Worm (Caenorhabditis elegans) whole organism, late embryonic: ENCODE results near the gene C08F8.3.

Experiments
- K02D7.2 ChIP-seq: sonication (generic microtip); optimal IDR thresholded peaks from 2 replicates; lab custom pipeline; 2017; ENCODE audit warnings: mild to moderate bottlenecking, missing genetic modification characterization, missing compliant biosample characterization
- T23F11.4 ChIP-seq: fragments of 200-800 bp; sonication (Bioruptor generic); optimal IDR thresholded peaks from 2 replicates; lab custom pipeline; 2018; ENCODE audit warnings: mild to moderate bottlenecking, missing genetic modification characterization, missing compliant biosample characterization
- ceh-18 ChIP-seq: sonication (generic microtip); optimal IDR thresholded peaks from 2 replicates; lab custom pipeline; 2016; ENCODE audit warnings: missing genetic modification characterization, missing compliant biosample characterization
- ceh-19 ChIP-seq: fragments of 200-800 bp; sonication (Bioruptor generic); optimal IDR thresholded peaks from 2 replicates; lab custom pipeline; 2018; ENCODE audit warnings: mild to moderate bottlenecking, missing genetic modification characterization, missing compliant biosample characterization
- ceh-30 ChIP-seq: fragments of 150-350 bp; optimal IDR thresholded peaks from 2 replicates; lab custom pipeline; 2014; ENCODE audit warnings: missing biosample characterization, missing genetic modification characterization
- ceh-31 ChIP-seq: sonication (generic microtip); optimal IDR thresholded peaks from 2 replicates; lab custom pipeline; 2016; ENCODE audit warnings: missing genetic modification characterization, missing compliant biosample characterization
- ceh-34 ChIP-seq: sonication (generic microtip); optimal IDR thresholded peaks from 2 replicates; lab custom pipeline; 2016; ENCODE audit warnings: mild to moderate bottlenecking, missing genetic modification characterization, missing compliant biosample characterization
- ceh-45 ChIP-seq: fragments of 200-800 bp; sonication (Bioruptor generic); IDR thresholded peaks from 2 replicates; pipeline ENCODE4 v1.3.6; 2022; ENCODE audit warnings: missing genetic modification reagents, missing genetic modification characterization, missing compliant biosample characterization
- ceh-6 ChIP-seq: fragments of 200-800 bp; sonication (Bioruptor generic); optimal IDR thresholded peaks from 2 replicates; lab custom pipeline; 2018; ENCODE audit warnings: mild to moderate bottlenecking, missing genetic modification characterization, missing compliant biosample characterization
- ceh-9 ChIP-seq: sonication (generic microtip); optimal IDR thresholded peaks from 2 replicates; lab custom pipeline; 2016; ENCODE audit warnings: mild to moderate bottlenecking, missing genetic modification characterization, inconsistent platforms, missing compliant biosample characterization
- dmd-4 ChIP-seq: sonication (generic microtip); optimal IDR thresholded peaks from 2 replicates; lab custom pipeline; 2016; ENCODE audit warnings: borderline replicate concordance, missing genetic modification characterization, missing compliant biosample characterization
- dve-1 ChIP-seq: sonication (generic microtip); optimal IDR thresholded peaks from 2 replicates; lab custom pipeline; 2017; ENCODE audit warnings: antibody characterized with exemption, mild to moderate bottlenecking, missing genetic modification characterization, missing compliant biosample characterization
- elt-2 ChIP-seq: sonication (generic microtip); optimal IDR thresholded peaks from 2 replicates; lab custom pipeline; 2016; ENCODE audit warnings: missing genetic modification reagents, missing genetic modification characterization, missing compliant biosample characterization
- elt-4 ChIP-seq: sonication (generic microtip); optimal IDR thresholded peaks from 2 replicates; lab custom pipeline; 2016; ENCODE audit warnings: missing genetic modification characterization, missing compliant biosample characterization
- eyg-1 ChIP-seq: sonication (generic microtip); optimal IDR thresholded peaks from 2 replicates; lab custom pipeline; 2016; ENCODE audit warnings: missing genotype, missing genetic modification characterization, missing compliant biosample characterization
- fax-1 ChIP-seq: sonication (generic microtip); optimal IDR thresholded peaks from 2 replicates; lab custom pipeline; 2016; ENCODE audit warnings: missing genotype, missing genetic modification characterization, missing compliant biosample characterization
- hlh-15 ChIP-seq: sonication (generic microtip); optimal IDR thresholded peaks from 2 replicates; lab custom pipeline; 2016; ENCODE audit warnings: missing genetic modification characterization, missing compliant biosample characterization
- hlh-30 ChIP-seq: sonication (generic microtip); optimal IDR thresholded peaks from 2 replicates; lab custom pipeline; 2017; ENCODE audit warnings: antibody characterized with exemption, missing genetic modification characterization, missing compliant biosample characterization; ENCODE audit not compliant: insufficient read depth
- hlh-6 ChIP-seq: sonication (generic microtip); optimal IDR thresholded peaks from 2 replicates; lab custom pipeline; 2016; ENCODE audit warnings: missing genotype, missing genetic modification characterization, missing compliant biosample characterization
- hlh-8 ChIP-seq: sonication (generic microtip); optimal IDR thresholded peaks from 2 replicates; lab custom pipeline; 2016; ENCODE audit warnings: missing genotype, missing genetic modification characterization, missing compliant biosample characterization
- lim-6 ChIP-seq: sonication (generic microtip); optimal IDR thresholded peaks from 2 replicates; lab custom pipeline; 2016; ENCODE audit warnings: missing genetic modification characterization, missing compliant biosample characterization
- lin-11 ChIP-seq: fragments of 200-800 bp; sonication (Bioruptor generic); optimal IDR thresholded peaks from 2 replicates; lab custom pipeline; 2018; ENCODE audit warnings: mild to moderate bottlenecking, missing genetic modification characterization, missing compliant biosample characterization
- madf-2 ChIP-seq: sonication (generic microtip); optimal IDR thresholded peaks from 2 replicates; lab custom pipeline; 2017; ENCODE audit warnings: missing genetic modification characterization, missing compliant biosample characterization
- mec-3 ChIP-seq: sonication (generic microtip); optimal IDR thresholded peaks from 2 replicates; lab custom pipeline; 2016; ENCODE audit warnings: borderline replicate concordance, missing genetic modification characterization, missing compliant biosample characterization
- nfya-1 ChIP-seq: sonication (generic microtip); optimal IDR thresholded peaks from 2 replicates; lab custom pipeline; 2017; ENCODE audit warnings: missing genetic modification characterization, mild to moderate bottlenecking, missing compliant biosample characterization, antibody characterized with exemption, moderate library complexity
- nhr-11 ChIP-seq: fragments of 150-350 bp; optimal IDR thresholded peaks from 2 replicates; lab custom pipeline; 2014; ENCODE audit warnings: missing biosample characterization, missing genetic modification characterization
- nhr-232 ChIP-seq: sonication (generic microtip); optimal IDR thresholded peaks from 2 replicates; lab custom pipeline; 2016; ENCODE audit warnings: missing genetic modification characterization, missing compliant biosample characterization
- npax-4 ChIP-seq: sonication (generic microtip); optimal IDR thresholded peaks from 2 replicates; lab custom pipeline; 2016; ENCODE audit warnings: missing genetic modification characterization, missing compliant biosample characterization
- odd-2 ChIP-seq: sonication (generic microtip); optimal IDR thresholded peaks from 2 replicates; lab custom pipeline; 2017; ENCODE audit warnings: antibody characterized with exemption, mild to moderate bottlenecking, missing genetic modification characterization, missing compliant biosample characterization
- pax-1 ChIP-seq: fragments of 150-350 bp; optimal IDR thresholded peaks from 2 replicates; lab custom pipeline; 2014; ENCODE audit warnings: missing biosample characterization, missing genetic modification characterization
- pha-4 ChIP-seq: fragments of 150-350 bp; optimal IDR thresholded peaks from 2 replicates; lab custom pipeline; 2018; ENCODE audit warnings: missing biosample characterization, missing genetic modification reagents, missing genetic modification characterization
- pqm-1 ChIP-seq: sonication (generic microtip); optimal IDR thresholded peaks from 2 replicates; lab custom pipeline; 2016; ENCODE audit warnings: missing genetic modification characterization, missing compliant biosample characterization
- ref-2 ChIP-seq: sonication (generic microtip); optimal IDR thresholded peaks from 2 replicates; lab custom pipeline; 2016; ENCODE audit warnings: missing genetic modification characterization, missing compliant biosample characterization
- sdc-2 ChIP-seq: sonication (generic microtip); optimal IDR thresholded peaks from 2 replicates; lab custom pipeline; 2016; ENCODE audit warnings: missing genotype, missing genetic modification characterization, missing compliant biosample characterization
- sox-4 ChIP-seq: sonication (generic microtip); optimal IDR thresholded peaks from 2 replicates; lab custom pipeline; 2017; ENCODE audit warnings: mild to moderate bottlenecking, missing genetic modification characterization, inconsistent platforms, missing compliant biosample characterization
- syd-9 ChIP-seq: sonication (generic microtip); optimal IDR thresholded peaks from 2 replicates; lab custom pipeline; 2016; ENCODE audit warnings: mild to moderate bottlenecking, missing genetic modification characterization, moderate library complexity, missing compliant biosample characterization
- tbx-7 ChIP-seq: sonication (generic microtip); optimal IDR thresholded peaks from 2 replicates; lab custom pipeline; 2016; ENCODE audit warnings: missing genotype, missing genetic modification characterization, missing compliant biosample characterization
- ttx-3 ChIP-seq: sonication (generic microtip); optimal IDR thresholded peaks from 2 replicates; lab custom pipeline; 2016; ENCODE audit warnings: missing genetic modification reagents, missing genetic modification characterization, missing compliant biosample characterization
- unc-3 ChIP-seq, 2 experiments: fragments of 200-800 bp in 1 of 2; sonication (Bioruptor generic) in 1 of 2; sonication (generic microtip) in 1 of 2; conservative IDR thresholded peaks in 1 of 2; optimal IDR thresholded peaks in 1 of 2; 2 replicates each; pipeline versions ENCODE4 v1.3.6 to Lab custom; 2016 to 2022; ENCODE audit warnings: missing compliant biosample characterization in 2 of 2, missing genetic modification characterization in 2 of 2, missing genetic modification reagents in 1 of 2
- unc-55 ChIP-seq: sonication (generic microtip); optimal IDR thresholded peaks from 2 replicates; lab custom pipeline; 2017; ENCODE audit warnings: missing biosample characterization, missing genetic modification reagents, missing genetic modification characterization

The C08F8.3 gene

DNA sequence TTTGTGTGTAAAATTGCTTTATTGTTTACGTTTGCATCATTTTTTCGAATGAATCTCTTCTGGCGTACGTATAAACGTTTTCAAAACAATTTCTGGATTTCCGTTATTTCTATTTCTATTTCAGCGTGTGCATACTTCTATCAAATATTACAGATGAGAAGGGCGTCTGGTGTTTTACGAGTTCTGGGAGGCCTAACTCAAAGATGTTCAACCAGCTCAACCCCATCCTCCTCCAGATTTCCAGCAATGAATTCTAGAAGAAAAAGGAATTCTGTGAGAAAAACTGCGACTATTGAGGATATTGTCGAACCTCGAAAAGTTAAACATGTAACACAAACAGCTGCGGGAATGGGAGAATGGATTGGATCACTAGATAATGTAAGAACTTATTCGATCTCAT is 4.0 kb upstream of the C08F8.3 start, which contains the start of gene C08F8.2:
C08F8.2 (plus strand) TSS at position 154 of the 400 bp plus-strand sequence.
- TF ChIP-seq unc-55 (GFP tag; lab: Kevin White, UChicago) (no peak), ceh-30 (no peak), odd-2 (tag; lab: Kevin White, UChicago) (no peak), ceh-45 (GFP tag; lab: Robert Waterston, UW) (no peak), sdc-2 (tag; lab: Kevin White, UChicago) (no peak), K02D7.2 (tag; lab: Kevin White, UChicago) (no peak), mec-3 (tag; lab: Kevin White, UChicago) (no peak), dmd-4 (tag; lab: Kevin White, UChicago) (no peak), hlh-8 (tag; lab: Kevin White, UChicago) (no peak), pqm-1 (tag; lab: Kevin White, UChicago) (no peak), pax-1 (tag; lab: Kevin White, UChicago) (no peak)

DNA sequence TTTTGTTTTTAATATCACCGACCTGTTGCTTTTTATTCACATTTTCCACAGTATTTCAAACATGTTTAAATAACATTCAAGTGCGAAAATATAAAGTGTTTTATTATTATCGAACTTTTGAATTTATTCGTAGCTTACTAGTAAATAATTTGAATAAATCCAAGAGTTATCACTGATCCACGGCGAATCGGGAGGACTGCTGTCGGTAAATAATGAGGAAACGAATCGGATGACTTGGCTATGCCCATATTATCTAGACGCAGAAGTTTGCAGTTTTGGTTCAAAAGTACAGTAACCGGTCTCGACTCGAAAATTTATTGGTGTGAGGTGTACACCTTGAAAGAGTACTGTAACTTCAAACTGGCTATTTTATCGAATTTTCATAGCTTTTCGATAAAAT is 1.7 kb downstream of the C08F8.3 start:
- TF ChIP-seq lim-6 (no peak), lin-11 (no peak), fax-1 (tag; lab: Kevin White, UChicago) (no peak), nfya-1 (no peak), nhr-11 (tag; lab: Kevin White, UChicago) (no peak), sox-4 (tag; lab: Kevin White, UChicago) (no peak), T23F11.4 (no peak), elt-4 (no peak), eyg-1 (tag; lab: Kevin White, UChicago) (no peak), hlh-30 (tag; lab: Kevin White, UChicago) (no peak), ceh-31 (tag; lab: Kevin White, UChicago) (no peak), hlh-15 (tag; lab: Kevin White, UChicago) (no peak), K02D7.2 (tag; lab: Kevin White, UChicago) (no peak), dve-1 (no peak), ceh-9 (tag; lab: Kevin White, UChicago) (no peak), ceh-6 (no peak)

DNA sequence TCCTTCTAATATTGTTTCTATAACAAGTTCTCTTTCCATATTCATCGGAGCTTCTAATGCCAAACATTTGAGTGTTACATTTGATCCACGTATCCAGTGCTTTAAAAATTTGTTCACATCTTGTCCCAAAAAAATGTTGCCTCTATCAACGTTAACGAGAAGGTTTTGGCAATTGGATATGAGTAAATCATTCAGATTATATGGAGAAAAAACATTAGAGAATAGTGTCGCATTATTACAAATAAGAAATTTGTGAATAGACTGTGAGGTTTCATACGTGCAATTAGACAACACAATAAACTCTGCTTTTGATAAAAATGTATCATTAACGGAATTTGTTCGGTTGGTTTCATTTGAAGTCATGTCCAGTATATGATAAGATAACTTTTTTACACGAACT is 5.0 kb downstream of the C08F8.3 start, which contains the start of gene mboa-4:
mboa-4 (minus strand) TSS at position 101 of the 400 bp plus-strand sequence.
- no peak for TF ChIP-seq unc-3 (GFP tag; conservative IDR thresholded peaks at IDR 0.05; lab: Robert Waterston, UW)
- TF ChIP-seq unc-3 (tag; optimal IDR thresholded peaks at IDR 0.05; lab: Kevin White, UChicago): no peak
- TF ChIP-seq madf-2 (tag; lab: Kevin White, UChicago): no peak
- TF ChIP-seq nhr-232: no peak
- no peak for TF ChIP-seq nhr-11 (tag; lab: Kevin White, UChicago)
- no peak for TF ChIP-seq pha-4 (tag; lab: Kevin White, UChicago)
- no peak for TF ChIP-seq ceh-30
- no peak for TF ChIP-seq ttx-3 (tag; lab: Kevin White, UChicago)
- TF ChIP-seq sdc-2 (tag; lab: Kevin White, UChicago): no peak
- no peak for TF ChIP-seq npax-4 (tag; lab: Kevin White, UChicago)
- TF ChIP-seq syd-9 (tag; lab: Kevin White, UChicago): no peak
- no peak for TF ChIP-seq fax-1 (tag; lab: Kevin White, UChicago)
- TF ChIP-seq elt-2 (tag; lab: Kevin White, UChicago): no peak
- no peak for TF ChIP-seq odd-2 (tag; lab: Kevin White, UChicago)
- no peak for TF ChIP-seq hlh-30 (tag; lab: Kevin White, UChicago)
- no peak for TF ChIP-seq ceh-19 (GFP tag; lab: Kevin White, UChicago)
- no peak for TF ChIP-seq hlh-6 (tag; lab: Kevin White, UChicago)
- TF ChIP-seq ceh-18: no peak
- no peak for TF ChIP-seq tbx-7 (tag; lab: Kevin White, UChicago)
- no peak for TF ChIP-seq ceh-34 (tag; lab: Kevin White, UChicago)
- no peak for TF ChIP-seq ref-2 (tag; lab: Kevin White, UChicago)
